Worm (Caenorhabditis elegans) whole organism, young adult: ENCODE results near the gene myo-6.

Experiments
- B0035.1 ChIP-seq: sonication (generic microtip); optimal IDR thresholded peaks from 2 replicates; lab custom pipeline; 2016; ENCODE audit warnings: missing genetic modification characterization, mild to moderate bottlenecking, missing compliant biosample characterization, missing genotype, missing genetic modification reagents
- B0261.1 ChIP-seq: sonication (generic microtip); optimal IDR thresholded peaks from 2 replicates; lab custom pipeline; 2016; ENCODE audit warnings: mild to moderate bottlenecking, missing genetic modification characterization, moderate library complexity, missing compliant biosample characterization
- F39B2.1 ChIP-seq: fragments of 200-800 bp; sonication (Bioruptor generic); IDR thresholded peaks from 2 replicates; pipeline ENCODE4 v1.3.6; 2022; ENCODE audit warnings: missing genetic modification reagents, missing genetic modification characterization, missing compliant biosample characterization
- F55B11.4 ChIP-seq: sonication (generic microtip); optimal IDR thresholded peaks from 2 replicates; lab custom pipeline; 2016; ENCODE audit warnings: missing compliant biosample characterization, missing genetic modification characterization, borderline replicate concordance; ENCODE audit not compliant: insufficient read depth
- F57A8.1 ChIP-seq: fragments of 200-800 bp; sonication (Bioruptor generic); optimal IDR thresholded peaks from 2 replicates; lab custom pipeline; 2018; ENCODE audit warnings: mild to moderate bottlenecking, missing genetic modification characterization, moderate library complexity, missing compliant biosample characterization
- K12H6.12 ChIP-seq: fragments of 200-800 bp; sonication (Bioruptor generic); optimal IDR thresholded peaks from 2 replicates; lab custom pipeline; 2018; ENCODE audit warnings: mild to moderate bottlenecking, missing genetic modification characterization, missing compliant biosample characterization
- Y53G8AR.9 ChIP-seq: fragments of 200-800 bp; sonication (Bioruptor generic); conservative IDR thresholded peaks from 2 replicates; pipeline ENCODE4 v1.3.6; 2022; ENCODE audit warnings: missing genetic modification reagents, missing genetic modification characterization, missing compliant biosample characterization
- ZK185.1 ChIP-seq: sonication (generic microtip); optimal IDR thresholded peaks from 2 replicates; lab custom pipeline; 2016; ENCODE audit warnings: mild to moderate bottlenecking, missing genetic modification characterization, missing compliant biosample characterization; ENCODE audit not compliant: poor library complexity, severe bottlenecking
- akir-1 ChIP-seq: fragments of 200-800 bp; sonication (Bioruptor generic); optimal IDR thresholded peaks from 2 replicates; lab custom pipeline; 2018; ENCODE audit warnings: mild to moderate bottlenecking, missing genetic modification characterization, moderate library complexity, missing compliant biosample characterization
- ama-1 ChIP-seq, 3 experiments: fragments of 150-350 bp in 1 of 3; sonication (generic microtip) in 2 of 3; optimal IDR thresholded peaks; 2 replicates each; lab custom pipeline; 2014 to 2018; ENCODE audit warnings: missing biosample characterization in 2 of 3, missing genetic modification characterization in 2 of 3, missing genetic modification reagents in 2 of 3
- aptf-3 ChIP-seq: fragments of 200-800 bp; sonication (Bioruptor generic); IDR thresholded peaks from 2 replicates; pipeline ENCODE4 v1.3.6; 2022; ENCODE audit warnings: missing genetic modification characterization, missing compliant biosample characterization
- atf-7 ChIP-seq: sonication (generic microtip); optimal IDR thresholded peaks from 2 replicates; lab custom pipeline; 2017; ENCODE audit warnings: mild to moderate bottlenecking, missing genetic modification characterization, missing compliant biosample characterization
- attf-3 ChIP-seq: fragments of 200-800 bp; sonication (Bioruptor generic); conservative IDR thresholded peaks from 2 replicates; pipeline ENCODE4 v1.3.6; 2022; ENCODE audit warnings: missing genetic modification reagents, missing genetic modification characterization, missing compliant biosample characterization
- ccch-3 ChIP-seq: fragments of 200-800 bp; sonication (Bioruptor generic); optimal IDR thresholded peaks from 2 replicates; lab custom pipeline; 2018; ENCODE audit warnings: mild to moderate bottlenecking, missing genetic modification characterization, missing compliant biosample characterization
- ceh-79 ChIP-seq: sonication (generic microtip); optimal IDR thresholded peaks from 2 replicates; lab custom pipeline; 2017; ENCODE audit warnings: mild to moderate bottlenecking, missing genetic modification characterization, missing compliant biosample characterization
- dox-1 ChIP-seq: fragments of 200-800 bp; sonication (Bioruptor generic); IDR thresholded peaks from 2 replicates; pipeline ENCODE4 v1.3.6; 2022; ENCODE audit warnings: missing genetic modification reagents, missing genetic modification characterization, missing compliant biosample characterization
- dpl-1 ChIP-seq: fragments of 150-350 bp; optimal IDR thresholded peaks from 2 replicates; lab custom pipeline; 2014; ENCODE audit warnings: missing biosample characterization, missing genetic modification reagents, missing genetic modification characterization
- egl-18 ChIP-seq: fragments of 200-800 bp; sonication (Bioruptor generic); IDR thresholded peaks from 2 replicates; pipeline ENCODE4 v1.3.6; 2022; ENCODE audit warnings: missing genetic modification reagents, missing genetic modification characterization, missing compliant biosample characterization
- egl-44 ChIP-seq: fragments of 200-800 bp; sonication (Bioruptor generic); IDR thresholded peaks from 2 replicates; pipeline ENCODE4 v1.3.6; 2022; ENCODE audit warnings: missing genetic modification reagents, missing genetic modification characterization, missing compliant biosample characterization
- egrh-3 ChIP-seq: fragments of 200-800 bp; sonication (Bioruptor generic); IDR thresholded peaks from 2 replicates; pipeline ENCODE4 v1.3.6; 2022; ENCODE audit warnings: missing genetic modification reagents, missing genetic modification characterization, missing compliant biosample characterization
- hlh-12 ChIP-seq: sonication (generic microtip); optimal IDR thresholded peaks from 2 replicates; lab custom pipeline; 2016; ENCODE audit warnings: missing genetic modification characterization, missing compliant biosample characterization
- hmg-1.2 ChIP-seq: fragments of 200-800 bp; sonication (Bioruptor generic); IDR thresholded peaks from 2 replicates; pipeline ENCODE4 v1.3.6; 2022; ENCODE audit warnings: missing genetic modification reagents, missing genetic modification characterization, missing compliant biosample characterization
- hrde-1 ChIP-seq: sonication (generic microtip); optimal IDR thresholded peaks from 2 replicates; lab custom pipeline; 2016; ENCODE audit warnings: missing genetic modification characterization, mild to moderate bottlenecking, missing compliant biosample characterization, moderate library complexity, missing genotype, missing genetic modification reagents, borderline replicate concordance
- hsf-1 ChIP-seq: fragments of 200-800 bp; sonication (Bioruptor generic); IDR thresholded peaks from 2 replicates; pipeline ENCODE4 v1.3.6; 2022; ENCODE audit warnings: missing genetic modification reagents, missing genetic modification characterization, missing compliant biosample characterization
- lir-1 ChIP-seq: fragments of 200-800 bp; sonication (Bioruptor generic); conservative IDR thresholded peaks from 2 replicates; pipeline ENCODE4 v1.3.6; 2022; ENCODE audit warnings: missing genetic modification reagents, missing genetic modification characterization, missing compliant biosample characterization
- lsl-1 ChIP-seq: fragments of 200-800 bp; sonication (Bioruptor generic); optimal IDR thresholded peaks from 2 replicates; lab custom pipeline; 2018; ENCODE audit warnings: mild to moderate bottlenecking, missing genetic modification characterization, moderate library complexity, missing compliant biosample characterization
- lsy-27 ChIP-seq: sonication (generic microtip); optimal IDR thresholded peaks from 2 replicates; lab custom pipeline; 2017; ENCODE audit warnings: missing genetic modification characterization, mild to moderate bottlenecking, missing compliant biosample characterization, antibody characterized with exemption, missing genotype, borderline replicate concordance; ENCODE audit not compliant: insufficient read depth
- mcd-1 ChIP-seq: fragments of 200-800 bp; sonication (Bioruptor generic); IDR thresholded peaks from 2 replicates; pipeline ENCODE4 v1.3.6; 2022; ENCODE audit warnings: missing genetic modification reagents, missing genetic modification characterization, missing compliant biosample characterization
- mes-4 ChIP-seq: sonication (generic microtip); optimal IDR thresholded peaks from 2 replicates; lab custom pipeline; 2016; ENCODE audit warnings: missing genotype, missing genetic modification characterization, missing compliant biosample characterization
- mxl-1 ChIP-seq: sonication (generic microtip); optimal IDR thresholded peaks from 2 replicates; lab custom pipeline; 2016; ENCODE audit warnings: missing genetic modification characterization, missing compliant biosample characterization
- nhr-80 ChIP-seq: sonication (generic microtip); optimal IDR thresholded peaks from 2 replicates; lab custom pipeline; 2016; ENCODE audit warnings: missing genetic modification characterization, missing compliant biosample characterization
- nhr-90 ChIP-seq: sonication (generic microtip); optimal IDR thresholded peaks from 2 replicates; lab custom pipeline; 2016; ENCODE audit warnings: missing genotype, mild to moderate bottlenecking, missing genetic modification characterization, missing compliant biosample characterization
- pha-4 ChIP-seq: fragments of 150-350 bp; sonication (generic microtip); optimal IDR thresholded peaks from 2 replicates; lab custom pipeline; 2014; ENCODE audit warnings: missing biosample characterization, missing genetic modification reagents, missing genetic modification characterization
- rec-8 ChIP-seq, 2 experiments: sonication (generic microtip); optimal IDR thresholded peaks; 2 replicates each; lab custom pipeline; 2016; ENCODE audit warnings: mild to moderate bottlenecking in 2 of 2, missing genetic modification characterization in 2 of 2, missing genetic modification reagents in 2 of 2, missing genotype in 2 of 2, missing biosample characterization in 1 of 2, missing compliant biosample characterization in 1 of 2, moderate library complexity in 1 of 2
- snpc-3.4 ChIP-seq: sonication (generic microtip); optimal IDR thresholded peaks from 2 replicates; lab custom pipeline; 2017; ENCODE audit warnings: missing genetic modification characterization, mild to moderate bottlenecking, missing compliant biosample characterization, antibody characterized with exemption, moderate library complexity, missing genotype, missing genetic modification reagents
- somi-1 ChIP-seq: fragments of 200-800 bp; sonication (Bioruptor generic); optimal IDR thresholded peaks from 2 replicates; lab custom pipeline; 2018; ENCODE audit warnings: mild to moderate bottlenecking, missing genetic modification characterization, missing compliant biosample characterization
- sptf-2 ChIP-seq: fragments of 200-800 bp; sonication (Bioruptor generic); optimal IDR thresholded peaks from 2 replicates; lab custom pipeline; 2018; ENCODE audit warnings: mild to moderate bottlenecking, missing genetic modification characterization, missing compliant biosample characterization
- tbp1 ChIP-seq: fragments of 200-800 bp; sonication (Bioruptor generic); optimal IDR thresholded peaks from 2 replicates; lab custom pipeline; 2018; ENCODE audit warnings: mild to moderate bottlenecking, missing genetic modification characterization, missing compliant biosample characterization
- tlf-1 ChIP-seq: fragments of 200-800 bp; sonication (Bioruptor generic); optimal IDR thresholded peaks from 2 replicates; lab custom pipeline; 2018; ENCODE audit warnings: mild to moderate bottlenecking, missing genetic modification characterization, missing compliant biosample characterization
- xnd-1 ChIP-seq: sonication (generic microtip); optimal IDR thresholded peaks from 2 replicates; lab custom pipeline; 2016; ENCODE audit warnings: missing genotype, missing genetic modification reagents, missing genetic modification characterization, missing compliant biosample characterization
- ztf-18 ChIP-seq: sonication (generic microtip); optimal IDR thresholded peaks from 2 replicates; lab custom pipeline; 2016; ENCODE audit warnings: missing genotype, mild to moderate bottlenecking, missing genetic modification characterization, missing compliant biosample characterization
- ztf-22 ChIP-seq: fragments of 200-800 bp; sonication (Bioruptor generic); optimal IDR thresholded peaks from 2 replicates; lab custom pipeline; 2018; ENCODE audit warnings: mild to moderate bottlenecking, missing genetic modification characterization, moderate library complexity, missing compliant biosample characterization
- ztf-28 ChIP-seq: fragments of 200-800 bp; sonication (Bioruptor generic); IDR thresholded peaks from 2 replicates; pipeline ENCODE4 v1.3.6; 2022; ENCODE audit warnings: missing genetic modification reagents, missing genetic modification characterization, missing compliant biosample characterization

myo-6 gene

DNA sequence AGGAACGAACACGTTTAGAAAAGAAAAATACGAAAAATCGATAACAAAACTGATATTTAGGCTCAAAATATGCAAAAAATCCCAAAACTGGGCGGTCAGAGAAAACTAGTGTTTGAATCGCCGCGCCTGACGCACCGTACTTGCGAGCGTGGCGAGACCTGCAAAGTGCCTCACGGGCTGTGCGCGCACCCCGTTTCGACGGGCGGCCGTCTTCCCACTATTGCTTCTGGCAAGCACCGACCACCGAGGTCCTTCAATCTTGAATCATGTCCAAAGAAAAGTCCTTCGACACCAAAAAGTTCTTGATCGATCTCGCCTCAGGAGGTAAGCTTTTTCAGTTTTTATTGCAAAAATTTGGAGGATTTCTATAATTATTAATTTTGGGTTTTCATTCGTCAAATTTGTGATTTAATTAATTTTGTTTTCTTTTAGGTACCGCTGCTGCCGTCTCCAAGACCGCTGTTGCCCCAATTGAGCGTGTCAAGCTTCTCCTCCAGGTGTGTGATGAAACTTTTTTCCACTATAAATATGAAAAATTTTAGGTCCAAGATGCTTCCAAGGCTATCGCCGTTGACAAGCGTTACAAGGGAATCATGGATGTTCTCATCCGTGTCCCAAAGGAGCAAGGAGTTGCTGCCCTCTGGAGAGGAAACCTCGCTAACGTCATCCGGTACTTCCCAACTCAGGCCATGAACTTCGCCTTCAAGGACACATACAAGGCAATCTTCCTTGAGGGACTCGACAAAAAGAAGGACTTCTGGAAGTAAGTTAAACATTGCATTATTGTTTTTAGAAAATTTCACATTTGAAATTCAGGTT, 53.6 kb downstream of the myo-6 start, which contains the start of gene ant-1.1 (continued):
- peak; percentile 53; the same call in 1 of the 2 replicates for TF ChIP-seq attf-3
- TF ChIP-seq hsf-1 (GFP tag; lab: Robert Waterston, UW), result peak; percentile 85
- peak; percentile 86 for TF ChIP-seq dpl-1
- TF ChIP-seq nhr-90 (tag; lab: Kevin White, UChicago), result no peak
- TF ChIP-seq egl-44, result no peak
- TF ChIP-seq egl-18 (GFP tag; lab: Robert Waterston, UW), result no peak
- peak; percentile 22 for TF ChIP-seq sptf-2
- TF ChIP-seq egrh-3 (GFP tag; lab: Robert Waterston, UW), result peak; percentile 88
- no peak for TF ChIP-seq F55B11.4 (tag; lab: Kevin White, UChicago)
- peak; percentile 85 for TF ChIP-seq K12H6.12
- TF ChIP-seq pha-4 (tag; lab: Kevin White, UChicago), result no peak
- TF ChIP-seq Y53G8AR.9 (GFP tag; lab: Robert Waterston, UW), result peak; percentile 95
- TF ChIP-seq lsl-1 (GFP tag; lab: Kevin White, UChicago), result peak; percentile 88
- TF ChIP-seq ztf-22 (GFP tag; lab: Kevin White, UChicago), result no peak
- peak; percentile 85 for TF ChIP-seq ZK185.1 (tag; lab: Kevin White, UChicago)
- no peak for TF ChIP-seq hlh-12 (tag; lab: Kevin White, UChicago)
- TF ChIP-seq ztf-18 (tag; lab: Kevin White, UChicago), result peak; percentile 87
- TF ChIP-seq ama-1 (optimal IDR thresholded peaks at IDR 0.05; lab: Kevin White, UChicago), result peak; percentile 82
- TF ChIP-seq ama-1 (GFP tag; optimal IDR thresholded peaks at IDR 0.05; lab: Kevin White, UChicago), result no peak
- no peak for TF ChIP-seq F57A8.1 (GFP tag; lab: Kevin White, UChicago)
- TF ChIP-seq nhr-80 (tag; lab: Kevin White, UChicago), result peak; percentile 63
- TF ChIP-seq ztf-28, result peak; percentile 73; the same call in 1 of the 2 replicates
- no peak for TF ChIP-seq hrde-1 (tag; lab: Kevin White, UChicago)
- TF ChIP-seq tbp1 (GFP tag; lab: Kevin White, UChicago), result peak; percentile 69
- TF ChIP-seq snpc-3.4 (tag; lab: Kevin White, UChicago), result peak; percentile 77
- TF ChIP-seq hmg-1.2 (GFP tag; lab: Robert Waterston, UW), result peak; percentile 75
- TF ChIP-seq B0261.1, result peak; percentile 4
- peak; percentile 73; the same call in 1 of the 2 replicates for TF ChIP-seq F39B2.1
- TF ChIP-seq lsy-27, result no peak
- TF ChIP-seq ceh-79 (tag; lab: Kevin White, UChicago), result peak; percentile 19
- no peak for TF ChIP-seq akir-1 (GFP tag; lab: Kevin White, UChicago)
- peak; percentile 88 for TF ChIP-seq lir-1 (GFP tag; lab: Robert Waterston, UW)
- peak; percentile 45 for TF ChIP-seq xnd-1 (tag; lab: Kevin White, UChicago)
- TF ChIP-seq atf-7 (tag; lab: Kevin White, UChicago), result peak; percentile 81

DNA sequence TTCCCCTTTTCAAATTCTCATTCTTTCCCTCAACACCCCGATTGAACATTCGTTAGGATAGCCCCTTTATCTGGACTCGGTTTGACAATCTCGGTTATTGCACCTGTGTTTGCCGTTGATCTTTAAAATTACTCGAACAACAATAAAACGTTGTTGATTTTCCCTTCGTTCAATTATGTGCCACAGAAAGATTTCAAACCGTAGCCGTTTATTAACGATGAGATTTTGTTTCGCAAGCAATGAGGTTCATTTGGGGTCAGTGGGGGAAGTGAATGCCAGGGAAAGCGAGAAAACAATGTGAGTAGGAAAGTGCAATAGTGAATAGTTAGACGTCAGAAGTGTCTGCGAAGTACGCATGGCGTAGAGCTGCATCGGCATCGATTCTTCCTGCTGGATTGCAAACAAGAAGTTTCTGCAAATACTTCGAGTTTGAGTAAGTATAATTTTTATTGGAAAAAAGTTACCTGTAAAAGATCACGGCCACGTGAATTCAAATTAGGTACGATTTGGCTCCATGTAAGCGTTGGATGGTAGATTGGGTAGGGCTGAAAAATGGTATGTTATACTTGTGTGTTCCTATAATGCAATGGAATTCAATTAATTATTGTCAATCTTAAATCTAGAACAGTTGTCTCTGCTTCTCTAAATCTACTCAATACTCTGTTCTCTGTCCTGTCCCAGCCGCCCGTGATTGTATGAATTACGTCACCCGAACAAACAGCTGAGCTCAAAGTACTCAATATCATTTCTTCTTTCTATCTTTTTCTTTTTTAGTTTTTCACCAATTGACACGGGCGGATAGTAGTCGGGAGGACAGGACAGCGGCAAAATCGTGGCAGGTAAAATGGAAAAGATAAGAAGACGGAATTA, 55.1 kb downstream of the myo-6 start, which contains the start of gene kel-3:
Gene kel-3, plus strand, starts transcription at position 328 of the 870 bp plus-strand sequence.
- TF ChIP-seq akir-1 (GFP tag; lab: Kevin White, UChicago) (no peak), aptf-3 (GFP tag; lab: Robert Waterston, UW) (peak; percentile 75), rec-8 (tag; optimal IDR thresholded peaks at IDR 0.05; lab: Kevin White, UChicago) (peak; percentile 31 to 57), pha-4 (tag; lab: Kevin White, UChicago) (peak; percentile 72), mcd-1 (peak; percentile 74), somi-1 (GFP tag; lab: Kevin White, UChicago) (peak; percentile 77), B0035.1 (tag; lab: Kevin White, UChicago) (peak; percentile 90), ccch-3 (peak; percentile 42), dox-1 (GFP tag; lab: Robert Waterston, UW) (peak; percentile 83), lir-1 (GFP tag; lab: Robert Waterston, UW) (no peak), ztf-28 (0 out of 2 replicates have a peak, but pooled peaks have one; percentile 47), mes-4 (peak; percentile 54), K12H6.12 (peak; percentile 25), mxl-1 (tag; lab: Kevin White, UChicago) (peak; percentile 75), tlf-1 (peak; percentile 97), snpc-3.4 (tag; lab: Kevin White, UChicago) (peak; percentile 63)
